Worm (Caenorhabditis elegans): ENCODE data around the gene ZK856.5.

The ZK856.5 gene

ce11 chrV:10202340-10202739, 12.4 kb upstream of the ZK856.5 start:
- no peak for TF ChIP-seq sox-2 (GFP tag; IDR thresholded peaks at IDR 0.05)
- no peak for TF ChIP-seq ceh-45 (GFP tag; IDR thresholded peaks at IDR 0.05)
- TF ChIP-seq che-1 (tag; optimal IDR thresholded peaks at IDR 0.05): no peak
- no peak for TF ChIP-seq lin-11 (tag; optimal IDR thresholded peaks at IDR 0.05)
- TF ChIP-seq pros-1 (tag; optimal IDR thresholded peaks at IDR 0.05): no peak
- TF ChIP-seq tbx-7 (tag; optimal IDR thresholded peaks at IDR 0.05): no peak
- TF ChIP-seq ztf-16 (tag; optimal IDR thresholded peaks at IDR 0.05): no peak
- TF ChIP-seq tbx-2 (tag; optimal IDR thresholded peaks at IDR 0.05): no peak
- TF ChIP-seq unc-3 (GFP tag; conservative IDR thresholded peaks at IDR 0.05): no peak
- TF ChIP-seq unc-3 (tag; optimal IDR thresholded peaks at IDR 0.05): no peak
- no peak for TF ChIP-seq ceh-22 (tag; optimal IDR thresholded peaks at IDR 0.05)
- no peak for TF ChIP-seq ceh-30 (tag; optimal IDR thresholded peaks at IDR 0.05)
- no peak for TF ChIP-seq T23F11.4 (GFP tag; optimal IDR thresholded peaks at IDR 0.05)
- no peak for TF ChIP-seq eyg-1 (tag; optimal IDR thresholded peaks at IDR 0.05)
- no peak for TF ChIP-seq fax-1 (tag; optimal IDR thresholded peaks at IDR 0.05)

ce11 chrV:10201913-10202312, 12.0 kb upstream of the ZK856.5 start, which contains the start of gene ZK856.7:
TSS of gene ZK856.7 (plus strand) at chrV:10202098.
- no peak for TF ChIP-seq mec-3 (tag; optimal IDR thresholded peaks at IDR 0.05; ENCODE audit: borderline replicate concordance)
- TF ChIP-seq pros-1 (tag; optimal IDR thresholded peaks at IDR 0.05): no peak
- no peak for TF ChIP-seq ets-4 (tag; optimal IDR thresholded peaks at IDR 0.05)
- TF ChIP-seq ceh-14 (tag; optimal IDR thresholded peaks at IDR 0.05): no peak

- no peak for TF ChIP-seq dmd-4 (tag; optimal IDR thresholded peaks at IDR 0.05; ENCODE audit: borderline replicate concordance)
- TF ChIP-seq unc-3 (GFP tag; conservative IDR thresholded peaks at IDR 0.05): no peak
- TF ChIP-seq unc-3 (tag; optimal IDR thresholded peaks at IDR 0.05): no peak
- TF ChIP-seq tbx-2 (tag; optimal IDR thresholded peaks at IDR 0.05): no peak
- no peak for TF ChIP-seq sdc-2 (tag; optimal IDR thresholded peaks at IDR 0.05)
- no peak for TF ChIP-seq unc-86 (tag; optimal IDR thresholded peaks at IDR 0.05)
- TF ChIP-seq zip-5 (tag; optimal IDR thresholded peaks at IDR 0.05): no peak
- TF ChIP-seq ceh-30 (tag; optimal IDR thresholded peaks at IDR 0.05): no peak
- no peak for TF ChIP-seq pqm-1 (tag; optimal IDR thresholded peaks at IDR 0.05)
- TF ChIP-seq rnt-1 (tag; optimal IDR thresholded peaks at IDR 0.05): no peak
Measured at ce11 chrV:10198386-10198785, 8.5 kb upstream of the ZK856.5 start, which contains the start of gene ZK856.6. TSS of gene ZK856.6 (plus strand) at chrV:10198686.

- TF ChIP-seq pqm-1 (tag; optimal IDR thresholded peaks at IDR 0.05): no peak
- no peak for TF ChIP-seq ztf-16 (tag; optimal IDR thresholded peaks at IDR 0.05)
- TF ChIP-seq pag-3 (tag; optimal IDR thresholded peaks at IDR 0.05; ENCODE audit: borderline replicate concordance): no peak
- no peak for TF ChIP-seq F13H6.1 (tag; optimal IDR thresholded peaks at IDR 0.05)
- no peak for TF ChIP-seq hlh-30 (tag; optimal IDR thresholded peaks at IDR 0.05; ENCODE audit: insufficient read depth)
- TF ChIP-seq pat-9 (tag; optimal IDR thresholded peaks at IDR 0.05): no peak
- no peak for TF ChIP-seq lin-11 (tag; optimal IDR thresholded peaks at IDR 0.05)
- TF ChIP-seq ets-4 (tag; optimal IDR thresholded peaks at IDR 0.05): no peak
- no peak for TF ChIP-seq eyg-1 (tag; optimal IDR thresholded peaks at IDR 0.05)
- no peak for TF ChIP-seq unc-55 (GFP tag; optimal IDR thresholded peaks at IDR 0.05)
- TF ChIP-seq gmeb-2 (tag; optimal IDR thresholded peaks at IDR 0.05): no peak
- TF ChIP-seq ceh-31 (tag; optimal IDR thresholded peaks at IDR 0.05): no peak
- TF ChIP-seq ceh-24 (tag; optimal IDR thresholded peaks at IDR 0.05): no peak
- TF ChIP-seq ceh-34 (tag; optimal IDR thresholded peaks at IDR 0.05): no peak
- no peak for TF ChIP-seq ceh-2 (tag; optimal IDR thresholded peaks at IDR 0.05)
- TF ChIP-seq unc-42 (tag; optimal IDR thresholded peaks at IDR 0.05): no peak
- TF ChIP-seq K09A11.1 (tag; optimal IDR thresholded peaks at IDR 0.05; ENCODE audit: insufficient read depth): no peak
- TF ChIP-seq tbx-2 (tag; optimal IDR thresholded peaks at IDR 0.05): no peak
- no peak for TF ChIP-seq dve-1 (tag; optimal IDR thresholded peaks at IDR 0.05)
Measured at ce11 chrV:10191242-10191641, 1.3 kb upstream of the ZK856.5 start.

Data from whole organism, late embryonic.